Worm (Caenorhabditis elegans) whole organism, L3 larva: ENCODE results near the gene ZC239.4.

Experiments used
- R02D3.7 ChIP-seq: fragments of 150-350 bp; optimal IDR thresholded peaks from 2 replicates; lab custom pipeline; 2014; ENCODE audit warnings: missing biosample characterization, missing genetic modification characterization
- ZK546.5 ChIP-seq: sonication (generic microtip); optimal IDR thresholded peaks from 2 replicates; lab custom pipeline; 2017; ENCODE audit warnings: missing biosample characterization, missing genetic modification characterization
- aly-2 ChIP-seq: fragments of 150-350 bp; optimal IDR thresholded peaks from 2 replicates; lab custom pipeline; 2014; ENCODE audit warnings: missing biosample characterization, missing genetic modification characterization
- ceh-28 ChIP-seq: fragments of 150-350 bp; optimal IDR thresholded peaks from 2 replicates; lab custom pipeline; 2014; ENCODE audit warnings: missing biosample characterization, missing genetic modification reagents, missing genetic modification characterization
- ceh-82 ChIP-seq: fragments of 150-350 bp; optimal IDR thresholded peaks from 2 replicates; lab custom pipeline; 2014; ENCODE audit warnings: missing biosample characterization, missing genetic modification characterization
- ceh-9 ChIP-seq: sonication (generic microtip); optimal IDR thresholded peaks from 2 replicates; lab custom pipeline; 2018; ENCODE audit warnings: missing biosample characterization, missing genetic modification characterization
- egl-5 ChIP-seq: fragments of 150-350 bp; optimal IDR thresholded peaks from 2 replicates; lab custom pipeline; 2017; ENCODE audit warnings: missing biosample characterization, missing genetic modification reagents, missing genetic modification characterization, inconsistent platforms
- elt-1 ChIP-seq: fragments of 150-350 bp; optimal IDR thresholded peaks from 2 replicates; lab custom pipeline; 2014; ENCODE audit warnings: missing biosample characterization, missing genetic modification characterization
- elt-2 ChIP-seq: sonication (generic microtip); optimal IDR thresholded peaks from 2 replicates; lab custom pipeline; 2016; ENCODE audit warnings: missing genetic modification reagents, mild to moderate bottlenecking, missing genetic modification characterization, missing compliant biosample characterization
- elt-3 ChIP-seq, 3 experiments: fragments of 150-350 bp in 1 of 3; sonication (generic microtip) in 2 of 3; optimal IDR thresholded peaks; 2 replicates in 2 of 3; 4 replicates in 1 of 3; lab custom pipeline; 2014 to 2017; ENCODE audit warnings: missing biosample characterization in 3 of 3, missing genetic modification characterization in 3 of 3
- eor-1 ChIP-seq, 2 experiments: fragments of 150-350 bp; optimal IDR thresholded peaks; 2 replicates each; lab custom pipeline; 2014 to 2018; ENCODE audit warnings: missing biosample characterization in 2 of 2, missing genetic modification characterization in 2 of 2
- fkh-10 ChIP-seq: sonication (generic microtip); optimal IDR thresholded peaks from 2 replicates; lab custom pipeline; 2017; ENCODE audit warnings: missing biosample characterization, missing genetic modification reagents, missing genetic modification characterization
- fkh-2 ChIP-seq: fragments of 150-350 bp; optimal IDR thresholded peaks from 2 replicates; lab custom pipeline; 2014; ENCODE audit warnings: missing biosample characterization, missing genetic modification reagents, missing genetic modification characterization
- fos-1 ChIP-seq: fragments of 150-350 bp; optimal IDR thresholded peaks from 2 replicates; lab custom pipeline; 2014; ENCODE audit warnings: missing biosample characterization, missing genetic modification characterization
- jun-1 ChIP-seq: fragments of 150-350 bp; optimal IDR thresholded peaks from 2 replicates; lab custom pipeline; 2014; ENCODE audit warnings: missing biosample characterization, missing genetic modification reagents, missing genetic modification characterization
- lin-15B ChIP-seq: fragments of 150-350 bp; optimal IDR thresholded peaks from 2 replicates; lab custom pipeline; 2014; ENCODE audit warnings: missing biosample characterization, missing genetic modification characterization
- lsy-12 ChIP-seq: sonication (generic microtip); optimal IDR thresholded peaks from 2 replicates; lab custom pipeline; 2016; ENCODE audit warnings: mild to moderate bottlenecking, missing genetic modification characterization, missing compliant biosample characterization
- mml-1 ChIP-seq: fragments of 150-350 bp; sonication (generic microtip); optimal IDR thresholded peaks from 3 replicates; lab custom pipeline; 2014; ENCODE audit warnings: missing biosample characterization, missing genetic modification characterization
- nfya-1 ChIP-seq: sonication (generic microtip); optimal IDR thresholded peaks from 2 replicates; lab custom pipeline; 2017; ENCODE audit warnings: missing genetic modification characterization, mild to moderate bottlenecking, missing compliant biosample characterization, antibody characterized with exemption, moderate library complexity; ENCODE audit not compliant: insufficient read depth
- nhr-12 ChIP-seq: fragments of 150-350 bp; optimal IDR thresholded peaks from 2 replicates; lab custom pipeline; 2014; ENCODE audit warnings: missing biosample characterization, missing genetic modification characterization
- nhr-23 ChIP-seq: fragments of 150-350 bp; optimal IDR thresholded peaks from 2 replicates; lab custom pipeline; 2014; ENCODE audit warnings: missing biosample characterization, missing genetic modification reagents, missing genetic modification characterization
- nhr-43 ChIP-seq: sonication (generic microtip); optimal IDR thresholded peaks from 2 replicates; lab custom pipeline; 2016; ENCODE audit warnings: mild to moderate bottlenecking, missing genetic modification characterization, missing compliant biosample characterization; ENCODE audit not compliant: poor library complexity, severe bottlenecking
- nhr-76 ChIP-seq: fragments of 150-350 bp; sonication (generic microtip); optimal IDR thresholded peaks from 5 replicates; lab custom pipeline; 2014; ENCODE audit warnings: missing biosample characterization, missing genetic modification characterization
- nhr-77 ChIP-seq: fragments of 150-350 bp; optimal IDR thresholded peaks from 2 replicates; lab custom pipeline; 2014; ENCODE audit warnings: missing biosample characterization, missing genetic modification characterization
- pqm-1 ChIP-seq: fragments of 150-350 bp; optimal IDR thresholded peaks from 2 replicates; lab custom pipeline; 2017; ENCODE audit warnings: missing biosample characterization, missing genetic modification characterization, inconsistent platforms
- skn-1 ChIP-seq: fragments of 150-350 bp; optimal IDR thresholded peaks from 2 replicates; lab custom pipeline; 2014; ENCODE audit warnings: missing biosample characterization, missing genetic modification characterization
- snpc-4 ChIP-seq: fragments of 150-350 bp; optimal IDR thresholded peaks from 2 replicates; lab custom pipeline; 2014; ENCODE audit warnings: missing biosample characterization, missing genetic modification characterization
- tbx-2 ChIP-seq: sonication (generic microtip); optimal IDR thresholded peaks from 2 replicates; lab custom pipeline; 2016; ENCODE audit warnings: mild to moderate bottlenecking, missing genetic modification characterization, missing compliant biosample characterization
- unc-39 ChIP-seq: sonication (generic microtip); optimal IDR thresholded peaks from 4 replicates; lab custom pipeline; 2017; ENCODE audit warnings: missing biosample characterization, missing genetic modification characterization
- zag-1 ChIP-seq: fragments of 150-350 bp; optimal IDR thresholded peaks from 2 replicates; lab custom pipeline; 2014; ENCODE audit warnings: missing biosample characterization, missing genetic modification characterization

ZC239.4 gene

DNA sequence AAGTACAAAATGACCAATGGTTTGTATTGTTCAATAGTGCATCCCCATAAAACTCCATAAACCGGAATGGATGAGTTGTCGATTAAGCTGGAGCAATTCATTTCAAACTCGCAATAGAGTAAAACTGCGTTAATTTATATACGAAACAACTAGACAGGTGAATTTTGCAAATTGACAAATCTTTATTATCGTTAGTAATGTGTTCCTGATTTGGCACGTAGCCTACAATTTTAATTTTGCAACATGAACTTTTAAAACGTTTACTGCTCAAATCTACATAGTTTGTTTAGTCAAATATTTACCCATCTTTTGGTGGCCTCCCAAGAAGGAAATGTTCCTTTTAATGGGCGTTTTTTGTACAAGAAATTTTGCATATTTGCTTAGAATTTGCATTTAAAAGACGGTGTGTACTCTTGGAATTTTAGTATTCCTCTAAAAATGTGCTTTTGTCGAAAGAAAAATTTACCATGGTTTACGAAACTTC is 23.1 kb downstream of the ZC239.4 start, which contains the start of the genes srz-67 and C17F4.11:
Gene srz-67 (minus strand): TSS at position 101 of the 484 bp plus-strand sequence.
Gene C17F4.11 (plus strand): TSS at position 434 of the 484 bp plus-strand sequence.
- no peak for TF ChIP-seq nfya-1
- no peak for TF ChIP-seq nhr-77 (tag; lab: Kevin White, UChicago)
- no peak for TF ChIP-seq unc-39 (tag; lab: Kevin White, UChicago)
- no peak for TF ChIP-seq egl-5
- no peak for TF ChIP-seq skn-1 (tag; lab: Kevin White, UChicago)
- no peak for TF ChIP-seq tbx-2 (tag; lab: Kevin White, UChicago)
- no peak for TF ChIP-seq aly-2 (tag; lab: Kevin White, UChicago)
- TF ChIP-seq elt-1 (tag; lab: Kevin White, UChicago) = no peak
- TF ChIP-seq eor-1 (tag; optimal IDR thresholded peaks at IDR 0.05; lab: Kevin White, UChicago) = no peak
- no peak for TF ChIP-seq R02D3.7 (tag; lab: Kevin White, UChicago)
- TF ChIP-seq nhr-43 = no peak
- no peak for TF ChIP-seq ceh-82 (tag; lab: Kevin White, UChicago)
- TF ChIP-seq lsy-12 (tag; lab: Kevin White, UChicago) = no peak
- no peak for TF ChIP-seq nhr-76 (tag; lab: Kevin White, UChicago)
- TF ChIP-seq zag-1 (tag; lab: Kevin White, UChicago) = no peak

DNA sequence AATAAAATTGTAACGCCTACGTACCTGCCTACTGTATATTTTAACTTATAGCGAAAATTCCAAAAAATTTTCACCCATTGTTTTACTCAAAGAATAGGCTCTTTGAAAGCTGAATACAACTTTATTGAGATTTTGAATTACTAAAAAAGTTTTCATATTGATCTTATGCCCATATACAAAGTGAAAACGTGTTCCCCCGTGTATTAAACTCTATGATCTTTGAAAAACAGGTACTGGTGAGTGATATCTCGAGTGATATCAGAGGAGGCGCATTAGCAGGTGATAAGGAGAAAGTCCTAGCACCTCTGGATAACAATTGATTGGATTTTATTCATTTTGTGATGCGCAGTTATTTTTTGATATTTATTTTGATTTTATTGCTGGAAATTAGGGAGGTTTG is 26.2 kb downstream of the ZC239.4 start, which contains the start of gene C17F4.3:
Gene C17F4.3 (plus strand): TSS at position 301 of the 400 bp plus-strand sequence.
- no peak for TF ChIP-seq aly-2 (tag; lab: Kevin White, UChicago)

DNA sequence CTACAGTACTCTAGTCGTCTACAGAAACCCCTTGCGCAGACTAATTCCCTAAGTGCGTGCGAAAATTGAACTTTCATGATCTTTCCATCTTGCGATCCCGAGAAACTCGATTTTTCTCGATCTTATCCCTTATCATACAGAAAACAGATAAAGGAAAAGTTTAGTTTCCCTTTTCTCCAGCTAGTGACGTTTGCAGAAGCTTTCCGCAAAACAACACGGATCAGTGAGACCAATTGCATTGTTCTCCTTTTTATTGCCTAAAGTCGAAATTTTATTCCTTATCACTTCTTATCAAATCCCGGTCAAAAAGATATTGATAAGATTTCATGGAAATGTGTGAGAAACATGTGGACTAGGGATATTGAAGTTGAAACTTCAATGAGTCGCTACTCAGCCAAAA is 27.8 kb downstream of the ZC239.4 start:
- peak in 1 of 3 experiments; percentile 27 for TF ChIP-seq elt-3 (tag; optimal IDR thresholded peaks at IDR 0.05; lab: Kevin White, UChicago)
- no peak for TF ChIP-seq ceh-9 (tag; lab: Kevin White, UChicago)
- no peak for TF ChIP-seq ceh-28 (tag; lab: Kevin White, UChicago)
- peak; percentile 35 for TF ChIP-seq nhr-23 (tag; lab: Kevin White, UChicago)

DNA sequence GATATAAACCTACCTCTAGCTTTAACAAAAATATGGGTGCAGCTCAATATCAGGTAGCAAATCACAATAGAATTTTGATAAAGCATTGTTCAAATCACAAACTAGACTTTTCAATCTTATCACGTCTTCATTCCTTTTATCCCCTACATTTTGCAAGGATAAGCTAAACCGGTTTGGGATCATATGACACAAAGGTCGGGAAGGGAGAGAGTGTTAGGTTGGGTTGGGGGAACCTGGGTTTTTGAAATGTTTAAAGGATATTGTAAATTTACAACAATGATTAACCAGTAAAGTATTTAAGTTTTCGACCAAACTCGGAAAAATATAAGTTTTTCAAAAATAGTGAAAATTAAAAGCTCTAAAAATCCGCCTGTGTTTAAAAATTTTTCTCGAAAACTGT is 30.1 kb downstream of the ZC239.4 start, which contains the start of gene C17F4.12:
Gene C17F4.12 (minus strand): TSS at position 101 of the 400 bp plus-strand sequence.
- no peak for TF ChIP-seq ceh-9 (tag; lab: Kevin White, UChicago)
- TF ChIP-seq mml-1 (tag; lab: Kevin White, UChicago) = no peak
- TF ChIP-seq ZK546.5 (tag; lab: Kevin White, UChicago) = no peak
- TF ChIP-seq nhr-77 (tag; lab: Kevin White, UChicago) = no peak

DNA sequence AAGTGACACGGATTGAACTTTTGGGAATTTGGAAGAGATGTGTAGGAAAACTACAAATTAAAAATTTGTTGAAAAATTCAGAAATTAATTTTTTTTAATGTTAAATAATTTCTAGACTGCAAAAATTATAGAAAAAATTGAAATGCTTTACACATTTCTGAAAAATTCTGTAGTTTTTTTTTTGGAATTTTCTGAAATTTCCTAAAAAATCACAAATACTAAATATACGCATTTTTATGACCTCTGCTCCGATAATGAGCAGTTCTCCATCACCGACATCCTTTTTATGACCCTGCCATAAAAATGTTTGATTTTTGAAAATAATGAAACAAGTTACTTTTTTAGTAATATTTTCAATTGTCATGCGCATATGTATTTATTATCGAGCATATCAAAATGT is 30.8 kb downstream of the ZC239.4 start:
- TF ChIP-seq nhr-77 (tag; lab: Kevin White, UChicago) = peak; percentile 54
- TF ChIP-seq jun-1 = no peak
- peak; percentile 9 for TF ChIP-seq fos-1 (tag; lab: Kevin White, UChicago)
- TF ChIP-seq elt-2 (tag; lab: Kevin White, UChicago) = peak; percentile 50
- TF ChIP-seq ceh-9 (tag; lab: Kevin White, UChicago) = no peak
- TF ChIP-seq, all 47 proteins: peak for 3

DNA sequence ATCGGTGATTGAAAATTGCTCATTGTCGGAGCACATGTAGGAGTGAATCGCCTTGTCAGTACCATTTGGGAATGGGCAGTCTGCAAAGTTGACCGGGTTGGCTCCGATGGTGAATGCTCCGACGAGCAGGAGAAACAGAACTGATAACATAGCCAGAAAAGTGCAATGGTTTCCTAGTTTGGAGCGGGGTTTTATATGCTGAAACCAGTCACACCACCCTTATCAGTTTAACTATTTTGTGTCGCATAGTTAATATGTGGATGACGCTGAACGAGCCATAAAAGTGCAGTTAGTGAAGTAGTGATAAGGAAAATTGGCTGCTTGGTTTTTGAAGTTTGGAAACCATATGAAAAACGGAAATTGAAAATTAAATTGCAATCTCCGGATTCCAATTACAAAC is 31.8 kb downstream of the ZC239.4 start, which contains the start of gene C17F4.7:
Gene C17F4.7 (minus strand): TSS at position 180 of the 400 bp plus-strand sequence.
- TF ChIP-seq fkh-2 (tag; lab: Kevin White, UChicago) = no peak
- peak; percentile 99 for TF ChIP-seq elt-2 (tag; lab: Kevin White, UChicago)
- no peak for TF ChIP-seq nhr-23 (tag; lab: Kevin White, UChicago)
- peak; percentile 96 for TF ChIP-seq pqm-1
- peak; percentile 71 for TF ChIP-seq jun-1

DNA sequence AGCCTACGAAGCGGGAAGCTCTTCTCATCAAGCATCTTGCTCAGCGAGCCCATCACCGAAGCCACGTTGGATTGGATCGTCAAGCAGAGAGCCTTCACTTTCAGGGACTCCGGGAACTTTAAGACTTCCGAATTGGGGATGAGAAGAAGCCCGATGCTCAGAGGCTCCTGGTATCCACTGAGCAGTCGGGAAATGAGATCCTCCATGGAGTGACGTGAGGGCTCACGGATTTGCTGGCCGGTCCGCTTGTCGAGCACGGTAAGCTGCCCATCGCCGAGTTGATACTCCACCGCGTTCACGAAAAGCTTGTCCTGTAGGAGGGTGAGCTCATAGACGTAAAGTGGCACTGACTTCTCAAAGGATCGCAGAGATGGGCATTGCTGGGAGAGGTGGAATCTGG is 33.6 kb downstream of the ZC239.4 start:
- TF ChIP-seq ceh-28 (tag; lab: Kevin White, UChicago) = no peak
- TF ChIP-seq snpc-4 = no peak
- TF ChIP-seq nhr-12 = no peak
- TF ChIP-seq fkh-10 (GFP tag; lab: Kevin White, UChicago) = no peak
- TF ChIP-seq egl-5 = no peak
- TF ChIP-seq mml-1 (tag; lab: Kevin White, UChicago) = no peak
- TF ChIP-seq lin-15B = no peak
